Fruit fly (Drosophila melanogaster): Measurements from ENCODE around the gene brm.
A peak's percentile ranks its signal among the peaks of the same experiment; 100 is the strongest.

Gene brm

DNA sequence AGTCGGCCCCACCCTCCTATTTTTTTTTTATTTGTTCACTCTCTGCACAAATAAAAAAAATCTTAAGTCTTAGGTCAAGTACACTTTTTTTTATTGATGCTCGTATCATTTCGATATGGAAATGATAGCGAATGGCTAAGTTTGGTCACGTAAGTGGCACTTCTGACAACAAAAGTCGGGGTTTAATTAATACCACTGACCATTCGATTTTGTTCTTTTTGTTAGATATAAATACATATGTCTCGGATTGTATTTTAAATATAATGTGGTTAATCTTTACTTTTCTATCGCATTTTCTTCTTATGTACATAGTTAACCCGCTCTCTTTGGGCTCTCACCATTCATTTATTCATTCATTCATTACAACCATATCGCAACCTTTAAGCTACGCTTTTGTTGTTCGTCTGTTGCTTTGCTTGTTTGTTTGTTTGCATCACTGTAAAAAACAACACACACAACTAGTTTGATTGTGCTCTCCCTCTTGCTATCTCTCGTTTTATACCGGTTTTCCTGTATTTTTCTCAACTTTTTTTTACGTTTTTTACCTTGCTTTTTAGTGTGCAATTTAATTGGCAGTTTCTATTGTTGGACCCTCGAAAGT lies 19.5 kb upstream of the brm start:
- TF ChIP-seq CrebA (GFP tag; optimal IDR thresholded peaks at IDR 0.05; ENCODE audit: borderline replicate concordance), result peak; percentile 11
- TF ChIP-seq Mio (GFP tag; optimal IDR thresholded peaks at IDR 0.05), result no peak
- TF ChIP-seq Hnf4 (GFP tag; optimal IDR thresholded peaks at IDR 0.05), result no peak
- TF ChIP-seq dmrt93B (GFP tag; optimal IDR thresholded peaks at IDR 0.05), result no peak
- no peak for TF ChIP-seq ey (GFP tag; optimal IDR thresholded peaks at IDR 0.05)
- no peak for TF ChIP-seq brk (GFP tag; optimal IDR thresholded peaks at IDR 0.05)
- no peak for TF ChIP-seq woc (GFP tag; optimal IDR thresholded peaks at IDR 0.05)
- TF ChIP-seq br (GFP tag; optimal IDR thresholded peaks at IDR 0.05), result no peak
- no peak for TF ChIP-seq usp (GFP tag; optimal IDR thresholded peaks at IDR 0.05)
- TF ChIP-seq Abd-B (GFP tag; optimal IDR thresholded peaks at IDR 0.05), result no peak
- no peak for TF ChIP-seq jim (GFP tag; optimal IDR thresholded peaks at IDR 0.05)
- no peak for TF ChIP-seq GATAd (GFP tag; optimal IDR thresholded peaks at IDR 0.05)
- TF ChIP-seq CG32264 (GFP tag; optimal IDR thresholded peaks at IDR 0.05), result no peak
- TF ChIP-seq fru (GFP tag; optimal IDR thresholded peaks at IDR 0.05), result peak; percentile 34
- TF ChIP-seq rgr (GFP tag; optimal IDR thresholded peaks at IDR 0.05), result no peak
- no peak for TF ChIP-seq CG9705 (GFP tag; optimal IDR thresholded peaks at IDR 0.05)
- no peak for TF ChIP-seq Sp1 (GFP tag; optimal IDR thresholded peaks at IDR 0.05)
- no peak for TF ChIP-seq Dfd (GFP tag; optimal IDR thresholded peaks at IDR 0.05)
- peak; percentile 12 for TF ChIP-seq psq (GFP tag; optimal IDR thresholded peaks at IDR 0.05)
- TF ChIP-seq sv (GFP tag; optimal IDR thresholded peaks at IDR 0.05), result no peak
- TF ChIP-seq Myc (optimal IDR thresholded peaks at IDR 0.05), result no peak

DNA sequence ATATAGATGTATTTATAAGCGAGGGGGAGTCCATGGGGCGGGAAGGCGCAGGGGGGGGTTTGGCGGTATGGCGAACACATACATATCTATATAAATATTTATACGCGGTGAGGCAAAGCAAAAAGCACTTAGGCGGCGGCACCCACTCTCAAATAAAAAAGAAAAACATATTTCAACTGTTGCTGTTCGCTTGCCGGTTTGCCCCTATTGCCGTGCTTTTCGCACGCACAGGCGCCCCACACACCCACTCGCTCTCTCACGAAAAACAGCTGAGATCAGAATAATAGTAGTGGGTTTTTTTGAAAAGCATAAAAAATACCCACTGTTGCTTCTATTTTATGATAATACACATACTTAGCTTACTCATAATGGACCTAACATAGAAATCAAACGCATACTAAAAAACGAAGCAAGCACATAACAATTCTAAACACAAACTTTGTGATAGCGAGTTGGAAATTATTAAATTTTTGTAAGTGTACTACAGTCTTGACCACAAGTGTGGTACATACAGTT lies 18.6 kb upstream of the brm start:
- peak; percentile 66 for TF ChIP-seq br (GFP tag; optimal IDR thresholded peaks at IDR 0.05)
- no peak for TF ChIP-seq dmrt93B (GFP tag; optimal IDR thresholded peaks at IDR 0.05)
- peak; percentile 77 for TF ChIP-seq ey (GFP tag; optimal IDR thresholded peaks at IDR 0.05)
- TF ChIP-seq Abd-B (GFP tag; optimal IDR thresholded peaks at IDR 0.05), result no peak
- peak; percentile 54 for TF ChIP-seq Sp1 (GFP tag; optimal IDR thresholded peaks at IDR 0.05)
- TF ChIP-seq Dif (GFP tag; optimal IDR thresholded peaks at IDR 0.05; ENCODE audit: partially characterized antibody), result no peak
- TF ChIP-seq CG9705 (GFP tag; optimal IDR thresholded peaks at IDR 0.05), result no peak
- TF ChIP-seq dsf (GFP tag; optimal IDR thresholded peaks at IDR 0.05; ENCODE audit: borderline replicate concordance), result no peak
- TF ChIP-seq usp (GFP tag; optimal IDR thresholded peaks at IDR 0.05), result no peak
- TF ChIP-seq woc (GFP tag; optimal IDR thresholded peaks at IDR 0.05), result peak; percentile 30
- peak; percentile 76 for TF ChIP-seq h (GFP tag; optimal IDR thresholded peaks at IDR 0.05)
- TF ChIP-seq tai (GFP tag; optimal IDR thresholded peaks at IDR 0.05), result no peak
- TF ChIP-seq Rel (GFP tag; optimal IDR thresholded peaks at IDR 0.05), result no peak
- peak; percentile 58 for TF ChIP-seq Rel (tag; optimal IDR thresholded peaks at IDR 0.05)
- TF ChIP-seq CG32264 (GFP tag; optimal IDR thresholded peaks at IDR 0.05), result peak; percentile 6
- TF ChIP-seq OdsH (GFP tag; optimal IDR thresholded peaks at IDR 0.05), result peak; percentile 79
- peak; percentile 62 for TF ChIP-seq HLH106 (tag; optimal IDR thresholded peaks at IDR 0.05)
- no peak for TF ChIP-seq Vsx2 (GFP tag; optimal IDR thresholded peaks at IDR 0.05; ENCODE audit: partially characterized antibody)
- TF ChIP-seq brk (GFP tag; optimal IDR thresholded peaks at IDR 0.05), result peak; percentile 42
- peak in 1 of 2 experiments; percentile 68 for TF ChIP-seq foxo (GFP tag; optimal IDR thresholded peaks at IDR 0.05)
- TF ChIP-seq Hnf4 (GFP tag; optimal IDR thresholded peaks at IDR 0.05), result peak; percentile 47
- TF ChIP-seq sv (GFP tag; optimal IDR thresholded peaks at IDR 0.05), result peak; percentile 55
- peak; percentile 70 for TF ChIP-seq fru (GFP tag; optimal IDR thresholded peaks at IDR 0.05)
- TF ChIP-seq psq (GFP tag; optimal IDR thresholded peaks at IDR 0.05), result peak; percentile 38
- TF ChIP-seq rgr (GFP tag; optimal IDR thresholded peaks at IDR 0.05), result peak; percentile 66
- TF ChIP-seq pan (optimal IDR thresholded peaks at IDR 0.05), result no peak
- TF ChIP-seq Jra (GFP tag; optimal IDR thresholded peaks at IDR 0.05), result peak; percentile 34
- TF ChIP-seq Mio (GFP tag; optimal IDR thresholded peaks at IDR 0.05), result no peak

DNA sequence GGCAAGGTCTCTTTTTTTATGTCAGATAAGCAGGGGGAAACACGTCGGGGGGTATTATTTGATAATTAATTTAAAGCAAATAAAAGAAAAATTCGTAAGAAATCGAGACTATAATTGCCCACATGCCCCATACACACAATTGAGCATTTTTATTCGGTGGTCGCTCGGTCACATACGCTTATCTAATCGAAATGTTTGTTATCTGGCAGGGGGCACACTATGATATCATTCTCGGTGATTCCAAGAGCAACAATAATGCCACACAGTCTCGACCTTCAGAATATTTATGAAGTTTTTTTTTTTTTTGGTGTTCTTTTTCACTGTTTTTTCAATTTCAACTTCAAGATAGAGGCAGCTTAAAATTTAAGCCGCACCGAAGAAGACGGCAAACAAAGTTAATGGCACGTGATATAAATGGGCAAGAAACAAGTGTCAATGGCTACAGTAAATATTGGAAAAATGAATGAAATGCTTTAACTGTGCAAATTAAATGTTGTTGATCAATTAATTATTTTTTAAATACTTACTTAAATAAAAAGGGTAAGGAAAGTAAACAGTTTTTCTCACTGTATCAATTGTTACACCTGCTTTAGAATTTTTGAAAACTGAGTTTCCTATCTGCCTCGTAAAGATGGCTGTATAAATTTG lies 16.8 kb upstream of the brm start:
- peak; percentile 15 for TF ChIP-seq rgr (GFP tag; optimal IDR thresholded peaks at IDR 0.05)
- TF ChIP-seq jim (GFP tag; optimal IDR thresholded peaks at IDR 0.05), result no peak
- peak; percentile 37 for TF ChIP-seq psq (GFP tag; optimal IDR thresholded peaks at IDR 0.05)
- no peak for TF ChIP-seq Rel (GFP tag; optimal IDR thresholded peaks at IDR 0.05)
- TF ChIP-seq Rel (tag; optimal IDR thresholded peaks at IDR 0.05), result peak; percentile 90
- TF ChIP-seq fru (GFP tag; optimal IDR thresholded peaks at IDR 0.05), result peak; percentile 26
